5 worm cellular contexts compared by ENCODE assay signal in genomic region chrIII:3532035-3532434, ce11.
A peak's percentile ranks its signal among the peaks of the same experiment; 100 is the strongest.
TF ChIP-seq lines count a peak whose summit lies in the region.

No protein-coding gene starts in this region.

TF ChIP-seq in whole organism, L1 larva, 84 proteins besides CTCF, POLR2A, EP300 and RAD21 (continued from another document):
- TF ChIP-seq efl-1 (optimal IDR thresholded peaks at IDR 0.05; lab: Kevin White, UChicago), result peak; percentile 60 to 76
- peak; percentile 12 to 78 for TF ChIP-seq efl-1 (GFP tag; optimal IDR thresholded peaks at IDR 0.05 in 1 of 2; lab: Kevin White, UChicago)
- TF ChIP-seq lin-39 (tag; optimal IDR thresholded peaks at IDR 0.05; lab: Kevin White, UChicago), result no peak
- no peak for TF ChIP-seq nhr-11 (tag; optimal IDR thresholded peaks at IDR 0.05; lab: Kevin White, UChicago)
- no peak for TF ChIP-seq elt-2 (tag; optimal IDR thresholded peaks at IDR 0.05; lab: Kevin White, UChicago)
- peak; percentile 72 for TF ChIP-seq swsn-7 (tag; optimal IDR thresholded peaks at IDR 0.05; lab: Kevin White, UChicago)
- peak; percentile 8 to 34 for TF ChIP-seq egl-27 (tag; optimal IDR thresholded peaks at IDR 0.05; lab: Kevin White, UChicago)
- TF ChIP-seq snpc-4 (tag; optimal IDR thresholded peaks at IDR 0.05; lab: Kevin White, UChicago), result no peak
- peak; percentile 54 to 84 (median 59) for TF ChIP-seq ceh-82 (tag; optimal IDR thresholded peaks at IDR 0.05; lab: Kevin White, UChicago)
- TF ChIP-seq ets-5 (GFP tag; IDR thresholded peaks at IDR 0.05; lab: Robert Waterston, UW), result no peak
- no peak for TF ChIP-seq pax-3 (tag; optimal IDR thresholded peaks at IDR 0.05; lab: Kevin White, UChicago)
- no peak for TF ChIP-seq nhr-76 (tag; optimal IDR thresholded peaks at IDR 0.05; lab: Kevin White, UChicago)
- TF ChIP-seq isw-1 (GFP tag; IDR thresholded peaks at IDR 0.05; lab: Robert Waterston, UW), result peak; percentile 39; the same call in 1 of the 2 replicates
- TF ChIP-seq xbp-1 (tag; optimal IDR thresholded peaks at IDR 0.05; lab: Kevin White, UChicago), result peak; percentile 58
- TF ChIP-seq lin-35 (GFP tag; optimal IDR thresholded peaks at IDR 0.05; lab: Kevin White, UChicago), result peak; percentile 62 to 68
- no peak for TF ChIP-seq ztf-4 (tag; optimal IDR thresholded peaks at IDR 0.05; lab: Kevin White, UChicago)
- TF ChIP-seq dsc-1 (tag; optimal IDR thresholded peaks at IDR 0.05; lab: Kevin White, UChicago), result peak; percentile 47
- TF ChIP-seq jun-1 (tag; optimal IDR thresholded peaks at IDR 0.05; lab: Kevin White, UChicago), result peak; percentile 43
- TF ChIP-seq snu-23 (GFP tag; optimal IDR thresholded peaks at IDR 0.05; lab: Kevin White, UChicago), result peak; percentile 76
- TF ChIP-seq fkh-8 (tag; optimal IDR thresholded peaks at IDR 0.05; lab: Kevin White, UChicago), result peak; percentile 76
- TF ChIP-seq nhr-47 (tag; optimal IDR thresholded peaks at IDR 0.05; lab: Kevin White, UChicago), result peak; percentile 73
- TF ChIP-seq aly-2 (tag; optimal IDR thresholded peaks at IDR 0.05; lab: Kevin White, UChicago), result no peak
- no peak for TF ChIP-seq Y116A8C.19 (tag; optimal IDR thresholded peaks at IDR 0.05; lab: Kevin White, UChicago; ENCODE audit: borderline replicate concordance)
- peak; percentile 72 for TF ChIP-seq tbx-2 (tag; optimal IDR thresholded peaks at IDR 0.05; lab: Kevin White, UChicago)
- no peak for TF ChIP-seq fkh-4 (tag; optimal IDR thresholded peaks at IDR 0.05; lab: Kevin White, UChicago; ENCODE audit: borderline replicate concordance)

TF ChIP-seq in whole organism, L2 larva, 48 proteins besides CTCF, POLR2A, EP300 and RAD21 (continued from another document):
- peak; percentile 84 for TF ChIP-seq unc-55 (GFP tag; optimal IDR thresholded peaks at IDR 0.05; lab: Kevin White, UChicago)

TF ChIP-seq in whole organism, L3 larva, 47 proteins besides CTCF, POLR2A, EP300 and RAD21 (continued from another document):
- TF ChIP-seq pqm-1 (tag; optimal IDR thresholded peaks at IDR 0.05; lab: Kevin White, UChicago) (no peak), fkh-10 (GFP tag; optimal IDR thresholded peaks at IDR 0.05; lab: Kevin White, UChicago) (no peak), R02D3.7 (tag; optimal IDR thresholded peaks at IDR 0.05; lab: Kevin White, UChicago) (no peak), aly-2 (tag; optimal IDR thresholded peaks at IDR 0.05; lab: Kevin White, UChicago) (no peak), jun-1 (tag; optimal IDR thresholded peaks at IDR 0.05; lab: Kevin White, UChicago) (no peak), unc-39 (tag; optimal IDR thresholded peaks at IDR 0.05; lab: Kevin White, UChicago) (no peak), daf-12 (tag; optimal IDR thresholded peaks at IDR 0.05; lab: Kevin White, UChicago) (no peak), nhr-23 (tag; optimal IDR thresholded peaks at IDR 0.05; lab: Kevin White, UChicago) (peak; percentile 42), elt-1 (tag; optimal IDR thresholded peaks at IDR 0.05; lab: Kevin White, UChicago) (no peak), ama-1 (optimal IDR thresholded peaks at IDR 0.05; lab: Kevin White, UChicago) (no peak)

TF ChIP-seq in whole organism, L4 larva, 104 proteins besides CTCF, POLR2A, EP300 and RAD21 (continued from another document and continues in another):
- no peak for TF ChIP-seq ztf-7 (tag; optimal IDR thresholded peaks at IDR 0.05; lab: Kevin White, UChicago)
- TF ChIP-seq madf-9 (GFP tag; conservative IDR thresholded peaks at IDR 0.05; lab: Robert Waterston, UW), result 0 out of 2 replicates have a peak, but pooled peaks have one; percentile 12
- TF ChIP-seq ctbp-1 (GFP tag; IDR thresholded peaks at IDR 0.05; lab: Robert Waterston, UW), result 0 out of 2 replicates have a peak, but pooled peaks have one; percentile 44
- TF ChIP-seq dmd-8 (GFP tag; IDR thresholded peaks at IDR 0.05; lab: Robert Waterston, UW), result no peak
- peak; percentile 25 for TF ChIP-seq dve-1 (tag; optimal IDR thresholded peaks at IDR 0.05; lab: Kevin White, UChicago; ENCODE audit: insufficient read depth)
- no peak for TF ChIP-seq vab-7 (GFP tag; IDR thresholded peaks at IDR 0.05; lab: Robert Waterston, UW)
- no peak for TF ChIP-seq nhr-48 (tag; optimal IDR thresholded peaks at IDR 0.05; lab: Kevin White, UChicago)
- no peak for TF ChIP-seq lir-3 (tag; optimal IDR thresholded peaks at IDR 0.05; lab: Kevin White, UChicago)
- TF ChIP-seq aly-2 (tag; optimal IDR thresholded peaks at IDR 0.05; lab: Kevin White, UChicago), result no peak
- no peak for TF ChIP-seq gei-8 (GFP tag; optimal IDR thresholded peaks at IDR 0.05; lab: Kevin White, UChicago)
- no peak for TF ChIP-seq arid-1 (GFP tag; conservative IDR thresholded peaks at IDR 0.05; lab: Robert Waterston, UW)
- no peak for TF ChIP-seq ceh-20 (GFP tag; IDR thresholded peaks at IDR 0.05; lab: Robert Waterston, UW)
- no peak for TF ChIP-seq F26F4.8 (GFP tag; conservative IDR thresholded peaks at IDR 0.05; lab: Robert Waterston, UW)
- no peak for TF ChIP-seq fkh-10 (GFP tag; optimal IDR thresholded peaks at IDR 0.05; lab: Kevin White, UChicago)
- TF ChIP-seq ztf-11 (tag; optimal IDR thresholded peaks at IDR 0.05; lab: Kevin White, UChicago), result no peak
- TF ChIP-seq mdl-1 (tag; optimal IDR thresholded peaks at IDR 0.05; lab: Kevin White, UChicago), result no peak
- no peak for TF ChIP-seq zip-11 (GFP tag; IDR thresholded peaks at IDR 0.05; lab: Robert Waterston, UW)
- TF ChIP-seq ceh-62 (tag; optimal IDR thresholded peaks at IDR 0.05; lab: Kevin White, UChicago), result no peak
- no peak for TF ChIP-seq snpc-4 (tag; optimal IDR thresholded peaks at IDR 0.05; lab: Kevin White, UChicago)
- TF ChIP-seq daf-19 (GFP tag; conservative IDR thresholded peaks at IDR 0.05; lab: Robert Waterston, UW), result no peak
- no peak for TF ChIP-seq spr-1 (tag; optimal IDR thresholded peaks at IDR 0.05; lab: Kevin White, UChicago)
- no peak for TF ChIP-seq nhr-10 (tag; optimal IDR thresholded peaks at IDR 0.05; lab: Kevin White, UChicago)
- no peak for TF ChIP-seq lin-15B (tag; optimal IDR thresholded peaks at IDR 0.05; lab: Kevin White, UChicago)
- TF ChIP-seq pqm-1 (tag; optimal IDR thresholded peaks at IDR 0.05; lab: Kevin White, UChicago), result no peak
- no peak for TF ChIP-seq nhr-25 (tag; optimal IDR thresholded peaks at IDR 0.05; lab: Kevin White, UChicago; ENCODE audit: borderline replicate concordance, insufficient read depth)
- peak; percentile 75 for TF ChIP-seq hmg-1.1 (GFP tag; IDR thresholded peaks at IDR 0.05; lab: Robert Waterston, UW)
- no peak for TF ChIP-seq ceh-32 (tag; optimal IDR thresholded peaks at IDR 0.05; lab: Kevin White, UChicago; ENCODE audit: poor library complexity)
- TF ChIP-seq F37D6.2 (tag; optimal IDR thresholded peaks at IDR 0.05; lab: Kevin White, UChicago), result peak; percentile 15
- no peak for TF ChIP-seq egl-43 (GFP tag; IDR thresholded peaks at IDR 0.05; lab: Robert Waterston, UW)
- no peak for TF ChIP-seq F49E8.2 (tag; optimal IDR thresholded peaks at IDR 0.05; lab: Kevin White, UChicago; ENCODE audit: borderline replicate concordance)
- TF ChIP-seq nhr-42 (GFP tag; IDR thresholded peaks at IDR 0.05; lab: Robert Waterston, UW), result no peak
- TF ChIP-seq lin-38 (GFP tag; IDR thresholded peaks at IDR 0.05; lab: Robert Waterston, UW), result peak; percentile 32
- no peak for TF ChIP-seq skn-1 (tag; optimal IDR thresholded peaks at IDR 0.05; lab: Kevin White, UChicago)
- TF ChIP-seq unc-62 (GFP tag; optimal IDR thresholded peaks at IDR 0.05 in 1 of 2; lab: Kevin White, UChicago), result peak in 1 of 2 experiments; percentile 63
- no peak for TF ChIP-seq unc-62 (tag; optimal IDR thresholded peaks at IDR 0.05; lab: Kevin White, UChicago)
- no peak for TF ChIP-seq F44E2.7 (GFP tag; IDR thresholded peaks at IDR 0.05; lab: Robert Waterston, UW)
- TF ChIP-seq tag-97 (GFP tag; IDR thresholded peaks at IDR 0.05; lab: Robert Waterston, UW), result no peak
- no peak for TF ChIP-seq mdt-29 (GFP tag; IDR thresholded peaks at IDR 0.05; lab: Robert Waterston, UW)
- TF ChIP-seq nhr-102 (tag; optimal IDR thresholded peaks at IDR 0.05; lab: Kevin White, UChicago), result no peak
- TF ChIP-seq lin-13 (GFP tag; optimal IDR thresholded peaks at IDR 0.05; lab: Kevin White, UChicago), result peak; percentile 18
- TF ChIP-seq T20F7.1 (GFP tag; optimal IDR thresholded peaks at IDR 0.05; lab: Kevin White, UChicago), result no peak
- peak; percentile 36 for TF ChIP-seq ceh-28 (tag; optimal IDR thresholded peaks at IDR 0.05; lab: Kevin White, UChicago)
- TF ChIP-seq zag-1 (tag; optimal IDR thresholded peaks at IDR 0.05; lab: Kevin White, UChicago), result no peak
- TF ChIP-seq cey-2 (tag; optimal IDR thresholded peaks at IDR 0.05; lab: Kevin White, UChicago; ENCODE audit: borderline replicate concordance, insufficient read depth), result no peak
- no peak for TF ChIP-seq daf-12 (tag; optimal IDR thresholded peaks at IDR 0.05; lab: Kevin White, UChicago)
- no peak for TF ChIP-seq Y5F2A.4 (GFP tag; optimal IDR thresholded peaks at IDR 0.05; lab: Kevin White, UChicago)
- TF ChIP-seq mes-2 (tag; optimal IDR thresholded peaks at IDR 0.05; lab: Kevin White, UChicago; ENCODE audit: poor library complexity, severe bottlenecking), result peak; percentile 53
- TF ChIP-seq zfp-2 (tag; optimal IDR thresholded peaks at IDR 0.05; lab: Kevin White, UChicago), result no peak
- peak; percentile 71 for TF ChIP-seq mep-1 (tag; optimal IDR thresholded peaks at IDR 0.05; lab: Kevin White, UChicago)
- TF ChIP-seq attf-4 (tag; optimal IDR thresholded peaks at IDR 0.05; lab: Kevin White, UChicago), result no peak

TF ChIP-seq in whole organism, late embryonic, 69 proteins besides CTCF, POLR2A, EP300 and RAD21 (continued from another document):
- no peak for TF ChIP-seq C38D4.7 (GFP tag; optimal IDR thresholded peaks at IDR 0.05; lab: Kevin White, UChicago)
- TF ChIP-seq ceh-19 (GFP tag; optimal IDR thresholded peaks at IDR 0.05; lab: Kevin White, UChicago), result no peak
- TF ChIP-seq ahr-1 (tag; optimal IDR thresholded peaks at IDR 0.05; lab: Kevin White, UChicago), result no peak
- TF ChIP-seq ceh-30 (tag; optimal IDR thresholded peaks at IDR 0.05; lab: Kevin White, UChicago), result no peak
- TF ChIP-seq fkh-10 (GFP tag; optimal IDR thresholded peaks at IDR 0.05; lab: Kevin White, UChicago), result no peak
- TF ChIP-seq F13H6.1 (tag; optimal IDR thresholded peaks at IDR 0.05; lab: Kevin White, UChicago), result no peak
- TF ChIP-seq eyg-1 (tag; optimal IDR thresholded peaks at IDR 0.05; lab: Kevin White, UChicago), result no peak
- no peak for TF ChIP-seq tbx-7 (tag; optimal IDR thresholded peaks at IDR 0.05; lab: Kevin White, UChicago)
